Worm (Caenorhabditis elegans) whole organism, L4 larva: ENCODE measurements around the gene unc-24.

Source experiments
- F26F4.8 ChIP-seq: fragments of 200-800 bp; sonication (Bioruptor generic); conservative IDR thresholded peaks from 2 replicates; pipeline ENCODE4 v1.3.6; 2022; ENCODE audit warnings: missing genetic modification characterization, missing compliant biosample characterization
- F44E2.7 ChIP-seq: fragments of 200-800 bp; sonication (Bioruptor generic); IDR thresholded peaks from 2 replicates; pipeline ENCODE4 v2.1.2; 2022; ENCODE audit warnings: missing genetic modification characterization, missing compliant biosample characterization
- R02D3.7 ChIP-seq: fragments of 150-350 bp; sonication (generic microtip); optimal IDR thresholded peaks from 3 replicates; lab custom pipeline; 2014; ENCODE audit warnings: missing biosample characterization, missing genetic modification characterization
- T20F7.1 ChIP-seq: fragments of 200-800 bp; sonication (Bioruptor generic); optimal IDR thresholded peaks from 2 replicates; lab custom pipeline; 2018; ENCODE audit warnings: mild to moderate bottlenecking, missing genetic modification characterization, missing compliant biosample characterization
- Y105C5A.15 ChIP-seq: fragments of 200-800 bp; sonication (Bioruptor generic); IDR thresholded peaks from 2 replicates; pipeline ENCODE4 v1.3.6; 2022; ENCODE audit warnings: missing genetic modification characterization, missing compliant biosample characterization
- Y5F2A.4 ChIP-seq: fragments of 200-800 bp; sonication (Bioruptor generic); optimal IDR thresholded peaks from 2 replicates; lab custom pipeline; 2018; ENCODE audit warnings: mild to moderate bottlenecking, missing genetic modification characterization, missing compliant biosample characterization
- Y75B8A.6 ChIP-seq: fragments of 200-800 bp; sonication (Bioruptor generic); IDR thresholded peaks from 2 replicates; pipeline ENCODE4 v1.3.6; 2022; ENCODE audit warnings: missing genetic modification reagents, missing genetic modification characterization, missing compliant biosample characterization
- ZK337.2 ChIP-seq: fragments of 200-800 bp; sonication (Bioruptor generic); IDR thresholded peaks from 2 replicates; pipeline ENCODE4 v1.3.6; 2022; ENCODE audit warnings: missing genetic modification reagents, missing genetic modification characterization, missing compliant biosample characterization
- ama-1 ChIP-seq: fragments of 150-350 bp; optimal IDR thresholded peaks from 2 replicates; lab custom pipeline; 2014; ENCODE audit warnings: inconsistent platforms, mixed read lengths
- arid-1 ChIP-seq: fragments of 200-800 bp; sonication (Bioruptor generic); conservative IDR thresholded peaks from 2 replicates; pipeline ENCODE4 v1.3.6; 2022; ENCODE audit warnings: missing genetic modification reagents, missing genetic modification characterization, missing compliant biosample characterization
- ceh-44 ChIP-seq: fragments of 200-800 bp; sonication (Bioruptor generic); IDR thresholded peaks from 2 replicates; pipeline ENCODE4 v1.3.6; 2022; ENCODE audit warnings: missing genetic modification reagents, missing genetic modification characterization, missing compliant biosample characterization
- ceh-62 ChIP-seq: sonication (generic microtip); optimal IDR thresholded peaks from 2 replicates; lab custom pipeline; 2017; ENCODE audit warnings: missing biosample characterization, missing genetic modification characterization
- ceh-82 ChIP-seq: sonication (generic microtip); optimal IDR thresholded peaks from 2 replicates; lab custom pipeline; 2017; ENCODE audit warnings: missing biosample characterization, missing genetic modification characterization
- ces-1 ChIP-seq: fragments of 150-350 bp; sonication (generic microtip); optimal IDR thresholded peaks from 4 replicates; lab custom pipeline; 2014; ENCODE audit warnings: missing biosample characterization, missing genetic modification reagents, missing genetic modification characterization
- cey-2 ChIP-seq: sonication (generic microtip); optimal IDR thresholded peaks from 3 replicates; lab custom pipeline; 2017; ENCODE audit warnings: missing genetic modification characterization, mild to moderate bottlenecking, missing compliant biosample characterization, antibody characterized with exemption, borderline replicate concordance; ENCODE audit not compliant: insufficient read depth
- ctbp-1 ChIP-seq: fragments of 200-800 bp; sonication (Bioruptor generic); IDR thresholded peaks from 2 replicates; pipeline ENCODE4 v1.3.6; 2022; ENCODE audit warnings: missing genetic modification reagents, missing genetic modification characterization, missing compliant biosample characterization
- dmd-9 ChIP-seq: fragments of 200-800 bp; sonication (Bioruptor generic); IDR thresholded peaks from 2 replicates; pipeline ENCODE4 v1.3.6; 2022; ENCODE audit warnings: missing genetic modification reagents, missing genetic modification characterization, missing compliant biosample characterization
- dpl-1 ChIP-seq: fragments of 150-350 bp; optimal IDR thresholded peaks from 2 replicates; lab custom pipeline; 2014; ENCODE audit warnings: missing biosample characterization, missing genetic modification reagents, missing genetic modification characterization
- dve-1 ChIP-seq: sonication (generic microtip); optimal IDR thresholded peaks from 2 replicates; lab custom pipeline; 2017; ENCODE audit warnings: antibody characterized with exemption, mild to moderate bottlenecking, missing genetic modification characterization, missing compliant biosample characterization; ENCODE audit not compliant: insufficient read depth
- egl-27 ChIP-seq: sonication (generic microtip); optimal IDR thresholded peaks from 3 replicates; lab custom pipeline; 2017; ENCODE audit warnings: missing biosample characterization, missing genetic modification reagents, missing genetic modification characterization
- egl-43 ChIP-seq: fragments of 200-800 bp; sonication (Bioruptor generic); IDR thresholded peaks from 2 replicates; pipeline ENCODE4 v1.3.6; 2022; ENCODE audit warnings: missing genetic modification reagents, missing genetic modification characterization, missing compliant biosample characterization
- fkh-10 ChIP-seq: fragments of 150-350 bp; optimal IDR thresholded peaks from 2 replicates; lab custom pipeline; 2014; ENCODE audit warnings: missing biosample characterization, missing genetic modification reagents, missing genetic modification characterization
- fos-1 ChIP-seq: fragments of 150-350 bp; optimal IDR thresholded peaks from 2 replicates; lab custom pipeline; 2014; ENCODE audit warnings: missing biosample characterization, missing genetic modification characterization
- gei-8 ChIP-seq: fragments of 200-800 bp; sonication (Bioruptor generic); optimal IDR thresholded peaks from 2 replicates; lab custom pipeline; 2018; ENCODE audit warnings: mild to moderate bottlenecking, missing genetic modification characterization, missing compliant biosample characterization
- hlh-30 ChIP-seq: sonication (generic microtip); optimal IDR thresholded peaks from 2 replicates; lab custom pipeline; 2017; ENCODE audit warnings: antibody characterized with exemption, mild to moderate bottlenecking, missing genetic modification characterization, missing compliant biosample characterization; ENCODE audit not compliant: insufficient read depth
- hmg-1.1 ChIP-seq: fragments of 200-800 bp; sonication (Bioruptor generic); IDR thresholded peaks from 2 replicates; pipeline ENCODE4 v1.3.6; 2022; ENCODE audit warnings: missing genetic modification reagents, missing genetic modification characterization, missing compliant biosample characterization
- lim-7 ChIP-seq: fragments of 200-800 bp; sonication (Bioruptor generic); IDR thresholded peaks from 2 replicates; pipeline ENCODE4 v1.3.6; 2022; ENCODE audit warnings: missing genetic modification characterization, missing compliant biosample characterization
- lin-39 ChIP-seq: fragments of 150-350 bp; optimal IDR thresholded peaks from 2 replicates; lab custom pipeline; 2014; ENCODE audit warnings: missing biosample characterization, missing genetic modification reagents, missing genetic modification characterization
- lir-3 ChIP-seq: sonication (generic microtip); optimal IDR thresholded peaks from 2 replicates; lab custom pipeline; 2016; ENCODE audit warnings: mild to moderate bottlenecking, missing genetic modification characterization, missing compliant biosample characterization
- lsy-2 ChIP-seq, 2 experiments: fragments of 150-350 bp in 1 of 2; sonication (generic microtip) in 1 of 2; optimal IDR thresholded peaks; 2 replicates each; lab custom pipeline; 2014 to 2017; ENCODE audit warnings: missing biosample characterization in 2 of 2, missing genetic modification characterization in 2 of 2
- madf-9 ChIP-seq: fragments of 200-800 bp; sonication (Bioruptor generic); conservative IDR thresholded peaks from 2 replicates; pipeline ENCODE4 v1.3.6; 2022; ENCODE audit warnings: missing genetic modification reagents, missing genetic modification characterization, missing compliant biosample characterization
- mdl-1 ChIP-seq, 2 experiments: fragments of 150-350 bp in 1 of 2; sonication (generic microtip) in 1 of 2; optimal IDR thresholded peaks; 2 replicates each; lab custom pipeline; 2014 to 2017; ENCODE audit warnings: missing biosample characterization in 2 of 2, missing genetic modification characterization in 2 of 2
- mep-1 ChIP-seq: fragments of 150-350 bp; sonication (generic microtip); optimal IDR thresholded peaks from 3 replicates; lab custom pipeline; 2014; ENCODE audit warnings: missing biosample characterization, missing genetic modification characterization
- mxl-3 ChIP-seq: fragments of 200-800 bp; sonication (Bioruptor generic); optimal IDR thresholded peaks from 2 replicates; lab custom pipeline; 2018; ENCODE audit warnings: mild to moderate bottlenecking, missing genetic modification characterization, missing compliant biosample characterization
- nhr-10 ChIP-seq: fragments of 150-350 bp; optimal IDR thresholded peaks from 2 replicates; lab custom pipeline; 2014; ENCODE audit warnings: missing biosample characterization, missing genetic modification characterization
- nhr-28 ChIP-seq: fragments of 150-350 bp; optimal IDR thresholded peaks from 2 replicates; lab custom pipeline; 2014; ENCODE audit warnings: missing biosample characterization, missing genetic modification characterization
- nhr-41 ChIP-seq: fragments of 200-800 bp; sonication (Bioruptor generic); IDR thresholded peaks from 2 replicates; pipeline ENCODE4 v1.3.6; 2022; ENCODE audit warnings: missing genetic modification reagents, missing genetic modification characterization, missing compliant biosample characterization
- nhr-42 ChIP-seq: fragments of 200-800 bp; sonication (Bioruptor generic); IDR thresholded peaks from 2 replicates; pipeline ENCODE4 v1.3.6; 2022; ENCODE audit warnings: missing genetic modification characterization, missing compliant biosample characterization
- nhr-76 ChIP-seq: fragments of 150-350 bp; optimal IDR thresholded peaks from 2 replicates; lab custom pipeline; 2014; ENCODE audit warnings: missing biosample characterization, missing genetic modification characterization
- php-3 ChIP-seq: fragments of 200-800 bp; sonication (Bioruptor generic); IDR thresholded peaks from 2 replicates; pipeline ENCODE4 v1.3.6; 2022; ENCODE audit warnings: missing genetic modification reagents, missing genetic modification characterization, missing compliant biosample characterization
- pqm-1 ChIP-seq: sonication (generic microtip); optimal IDR thresholded peaks from 2 replicates; lab custom pipeline; 2017; ENCODE audit warnings: missing biosample characterization, missing genetic modification characterization
- rbr-2 ChIP-seq: sonication (generic microtip); optimal IDR thresholded peaks from 2 replicates; lab custom pipeline; 2016; ENCODE audit warnings: missing genotype, missing genetic modification characterization, missing compliant biosample characterization
- saeg-2 ChIP-seq: fragments of 200-800 bp; sonication (Bioruptor generic); IDR thresholded peaks from 2 replicates; pipeline ENCODE4 v1.3.6; 2022; ENCODE audit warnings: missing genetic modification reagents, missing genetic modification characterization, missing compliant biosample characterization
- sdz-12 ChIP-seq: fragments of 200-800 bp; sonication (Bioruptor generic); optimal IDR thresholded peaks from 2 replicates; lab custom pipeline; 2018; ENCODE audit warnings: mild to moderate bottlenecking, missing genetic modification characterization, missing compliant biosample characterization
- set-16 ChIP-seq: fragments of 200-800 bp; sonication (Bioruptor generic); IDR thresholded peaks from 2 replicates; pipeline ENCODE4 v1.3.6; 2022; ENCODE audit warnings: missing genetic modification reagents, missing genetic modification characterization, missing compliant biosample characterization
- spr-3 ChIP-seq: fragments of 200-800 bp; sonication (Bioruptor generic); optimal IDR thresholded peaks from 2 replicates; lab custom pipeline; 2018; ENCODE audit warnings: mild to moderate bottlenecking, missing genetic modification characterization, missing compliant biosample characterization
- unc-130 ChIP-seq: sonication (generic microtip); optimal IDR thresholded peaks from 2 replicates; lab custom pipeline; 2016; ENCODE audit warnings: missing genetic modification reagents, missing genetic modification characterization, missing compliant biosample characterization
- zag-1 ChIP-seq: fragments of 150-350 bp; optimal IDR thresholded peaks from 2 replicates; lab custom pipeline; 2014; ENCODE audit warnings: missing biosample characterization, missing genetic modification characterization
- zip-11 ChIP-seq: fragments of 200-800 bp; sonication (Bioruptor generic); IDR thresholded peaks from 2 replicates; pipeline ENCODE4 v1.3.6; 2022; ENCODE audit warnings: missing genetic modification characterization, missing compliant biosample characterization
- ztf-11 ChIP-seq: fragments of 150-350 bp; optimal IDR thresholded peaks from 2 replicates; lab custom pipeline; 2014; ENCODE audit warnings: missing biosample characterization, missing genetic modification characterization
- ztf-7 ChIP-seq: fragments of 150-350 bp; optimal IDR thresholded peaks from 2 replicates; lab custom pipeline; 2014; ENCODE audit warnings: missing biosample characterization, missing genetic modification characterization

Gene unc-24

ce11 chrIV:7983728-7984346 lies 4.2 kb downstream of the unc-24 start (continued):
- TF ChIP-seq php-3 (GFP tag; lab: Robert Waterston, UW) (no peak), ZK337.2 (GFP tag; lab: Robert Waterston, UW) (no peak), fos-1 (tag; lab: Kevin White, UChicago) (no peak), zag-1 (no peak), R02D3.7 (tag; lab: Kevin White, UChicago) (no peak), lsy-2 (tag; optimal IDR thresholded peaks at IDR 0.05; lab: Kevin White, UChicago) (no peak), lir-3 (tag; lab: Kevin White, UChicago) (no peak), fkh-10 (GFP tag; lab: Kevin White, UChicago) (no peak), set-16 (GFP tag; lab: Robert Waterston, UW) (no peak), ceh-44 (GFP tag; lab: Robert Waterston, UW) (no peak), nhr-42 (GFP tag; lab: Robert Waterston, UW) (peak; percentile 59), zip-11 (GFP tag; lab: Robert Waterston, UW) (no peak), Y5F2A.4 (GFP tag; lab: Kevin White, UChicago) (no peak), arid-1 (GFP tag; lab: Robert Waterston, UW) (no peak; the same call in 1 of the 2 replicates), dpl-1 (GFP tag; lab: Kevin White, UChicago) (no peak), mxl-3 (GFP tag; lab: Kevin White, UChicago) (no peak), pqm-1 (no peak), lim-7 (GFP tag; lab: Robert Waterston, UW) (no peak), saeg-2 (no peak), mep-1 (peak; percentile 38), ces-1 (GFP tag; lab: Kevin White, UChicago) (no peak), unc-130 (GFP tag; lab: Kevin White, UChicago) (peak; percentile 25), nhr-28 (tag; lab: Kevin White, UChicago) (no peak), sdz-12 (no peak), egl-27 (tag; lab: Kevin White, UChicago) (no peak), madf-9 (GFP tag; lab: Robert Waterston, UW) (no peak), dve-1 (tag; lab: Kevin White, UChicago) (peak; percentile 35), ztf-7 (no peak), dmd-9 (GFP tag; lab: Robert Waterston, UW) (0 out of 2 replicates have a peak, but pooled peaks have one; percentile 46), ztf-11 (tag; lab: Kevin White, UChicago) (no peak), nhr-76 (tag; lab: Kevin White, UChicago) (no peak), ceh-82 (tag; lab: Kevin White, UChicago) (no peak), F26F4.8 (GFP tag; lab: Robert Waterston, UW) (0 out of 2 replicates have a peak, but pooled peaks have one; percentile 29), egl-43 (GFP tag; lab: Robert Waterston, UW) (no peak; the same call in 1 of the 2 replicates), hlh-30 (tag; lab: Kevin White, UChicago) (no peak), T20F7.1 (GFP tag; lab: Kevin White, UChicago) (no peak), F44E2.7 (no peak), ceh-62 (tag; lab: Kevin White, UChicago) (no peak), ctbp-1 (no peak), cey-2 (tag; lab: Kevin White, UChicago) (no peak), rbr-2 (no peak), gei-8 (GFP tag; lab: Kevin White, UChicago) (no peak), Y105C5A.15 (no peak), nhr-41 (GFP tag; lab: Robert Waterston, UW) (no peak), ama-1 (lab: Kevin White, UChicago) (no peak), lin-39 (no peak), spr-3 (GFP tag; lab: Kevin White, UChicago) (no peak), Y75B8A.6 (GFP tag; lab: Robert Waterston, UW) (peak; percentile 40; the same call in 1 of the 2 replicates), nhr-10 (tag; lab: Kevin White, UChicago) (no peak), hmg-1.1 (GFP tag; lab: Robert Waterston, UW) (0 out of 2 replicates have a peak, but pooled peaks have one; percentile 32), mdl-1 (tag; optimal IDR thresholded peaks at IDR 0.05; lab: Kevin White, UChicago) (no peak)
